Fruit fly (Drosophila melanogaster): ENCODE measurements around the gene Cpr5C.

dm6 chrX:5770730-5771181 lies 33.7 kb upstream of the Cpr5C start, which contains the start of gene CG3097:
- TF ChIP-seq CG11762 (GFP tag; optimal IDR thresholded peaks at IDR 0.05; ENCODE audit: insufficient read depth) (no peak), Smox (GFP tag; optimal IDR thresholded peaks at IDR 0.05) (no peak), net (GFP tag; optimal IDR thresholded peaks at IDR 0.05) (peak; percentile 5), CG4318 (GFP tag; optimal IDR thresholded peaks at IDR 0.05) (no peak), CG8319 (GFP tag; optimal IDR thresholded peaks at IDR 0.05) (no peak)
